Worm (Caenorhabditis elegans) whole organism, L1 larva: ENCODE data around the gene ZC395.5.
A peak's percentile ranks its signal among the peaks of the same experiment; 100 is the strongest.

ENCODE experiments used
- C16A3.4 ChIP-seq: fragments of 150-350 bp; optimal IDR thresholded peaks from 2 replicates; lab custom pipeline; 2014; ENCODE audit warnings: missing biosample characterization, missing genetic modification characterization
- Y116A8C.19 ChIP-seq: sonication (generic microtip); optimal IDR thresholded peaks from 2 replicates; lab custom pipeline; 2016; ENCODE audit warnings: missing compliant biosample characterization, missing genetic modification characterization, borderline replicate concordance
- aha-1 ChIP-seq: fragments of 150-350 bp; optimal IDR thresholded peaks from 2 replicates; lab custom pipeline; 2014; ENCODE audit warnings: missing biosample characterization, missing genetic modification characterization
- alr-1 ChIP-seq: fragments of 200-800 bp; sonication (Bioruptor generic); optimal IDR thresholded peaks from 2 replicates; lab custom pipeline; 2018; ENCODE audit warnings: borderline replicate concordance, mild to moderate bottlenecking, missing genetic modification characterization, missing compliant biosample characterization
- aly-2 ChIP-seq: fragments of 150-350 bp; optimal IDR thresholded peaks from 2 replicates; lab custom pipeline; 2014; ENCODE audit warnings: missing biosample characterization, missing genetic modification characterization
- blmp-1 ChIP-seq: fragments of 150-350 bp; optimal IDR thresholded peaks from 2 replicates; lab custom pipeline; 2014; ENCODE audit warnings: missing biosample characterization, missing genetic modification characterization
- ceh-8 ChIP-seq: fragments of 200-800 bp; sonication (Bioruptor generic); optimal IDR thresholded peaks from 2 replicates; lab custom pipeline; 2018; ENCODE audit warnings: mild to moderate bottlenecking, missing genetic modification characterization, moderate library complexity, missing compliant biosample characterization
- ceh-88 ChIP-seq: fragments of 200-800 bp; sonication (Bioruptor generic); IDR thresholded peaks from 2 replicates; pipeline ENCODE4 v1.3.6; 2022; ENCODE audit warnings: missing genetic modification characterization, missing compliant biosample characterization
- ceh-90 ChIP-seq: sonication (generic microtip); optimal IDR thresholded peaks from 2 replicates; lab custom pipeline; 2016; ENCODE audit warnings: missing genetic modification characterization, missing compliant biosample characterization
- dpl-1 ChIP-seq, 3 experiments: fragments of 150-350 bp in 2 of 3; sonication (generic microtip) in 1 of 3; optimal IDR thresholded peaks; 2 replicates each; lab custom pipeline; 2014 to 2017; ENCODE audit warnings: missing biosample characterization in 3 of 3, missing genetic modification characterization in 3 of 3, missing genetic modification reagents in 3 of 3
- dsc-1 ChIP-seq: sonication (generic microtip); optimal IDR thresholded peaks from 2 replicates; lab custom pipeline; 2016; ENCODE audit warnings: mild to moderate bottlenecking, missing genetic modification characterization, missing compliant biosample characterization
- efl-1 ChIP-seq, 4 experiments: fragments of 150-350 bp; optimal IDR thresholded peaks in 3 of 4; peaks in 1 of 4; 1 replicate in 1 of 4; 2 replicates in 3 of 4; lab custom pipeline; 2014; ENCODE audit warnings: missing biosample characterization in 2 of 4, missing genetic modification characterization in 2 of 4, missing genetic modification reagents in 2 of 4
- egl-13 ChIP-seq: sonication (generic microtip); optimal IDR thresholded peaks from 2 replicates; lab custom pipeline; 2016; ENCODE audit warnings: missing genotype, missing genetic modification reagents, missing genetic modification characterization, missing compliant biosample characterization
- elt-2 ChIP-seq: sonication (generic microtip); optimal IDR thresholded peaks from 2 replicates; lab custom pipeline; 2016; ENCODE audit warnings: missing genetic modification characterization, mild to moderate bottlenecking, inconsistent platforms, missing compliant biosample characterization, missing genetic modification reagents
- elt-3 ChIP-seq, 6 experiments: fragments of 150-350 bp in 1 of 6; sonication (generic microtip); optimal IDR thresholded peaks; 2 replicates each; lab custom pipeline; 2017 to 2018; ENCODE audit warnings: missing biosample characterization in 6 of 6, missing genetic modification characterization in 6 of 6, inconsistent platforms in 1 of 6
- ets-5 ChIP-seq: fragments of 200-800 bp; sonication (Bioruptor generic); IDR thresholded peaks from 2 replicates; pipeline ENCODE4 v1.3.6; 2022; ENCODE audit warnings: missing genetic modification characterization, missing compliant biosample characterization
- fos-1 ChIP-seq: fragments of 150-350 bp; optimal IDR thresholded peaks from 2 replicates; lab custom pipeline; 2014; ENCODE audit warnings: missing biosample characterization, missing genetic modification characterization
- grh-1 ChIP-seq: fragments of 200-800 bp; sonication (Bioruptor generic); IDR thresholded peaks from 2 replicates; pipeline ENCODE4 v1.3.6; 2022; ENCODE audit warnings: missing genetic modification reagents, missing genetic modification characterization, missing compliant biosample characterization
- hlh-17 ChIP-seq: fragments of 200-800 bp; sonication (Bioruptor generic); optimal IDR thresholded peaks from 2 replicates; lab custom pipeline; 2018; ENCODE audit warnings: missing genetic modification characterization, mild to moderate bottlenecking, missing compliant biosample characterization, moderate library complexity, borderline replicate concordance
- irx-1 ChIP-seq: sonication (generic microtip); optimal IDR thresholded peaks from 2 replicates; lab custom pipeline; 2016; ENCODE audit warnings: missing genetic modification characterization, missing compliant biosample characterization
- lin-35 ChIP-seq, 2 experiments: fragments of 150-350 bp; optimal IDR thresholded peaks; 2 replicates each; lab custom pipeline; 2014; ENCODE audit warnings: missing biosample characterization in 2 of 2, missing genetic modification characterization in 2 of 2, missing genetic modification reagents in 2 of 2
- lir-3 ChIP-seq: sonication (generic microtip); optimal IDR thresholded peaks from 2 replicates; lab custom pipeline; 2016; ENCODE audit warnings: mild to moderate bottlenecking, missing genetic modification characterization, moderate library complexity, missing compliant biosample characterization; ENCODE audit not compliant: poor library complexity
- lsy-2 ChIP-seq, 2 experiments: fragments of 150-350 bp; optimal IDR thresholded peaks; 2 replicates each; lab custom pipeline; 2014; ENCODE audit warnings: missing biosample characterization in 2 of 2, missing genetic modification characterization in 2 of 2
- mef-2 ChIP-seq: fragments of 150-350 bp; optimal IDR thresholded peaks from 2 replicates; lab custom pipeline; 2014; ENCODE audit warnings: missing biosample characterization, missing genetic modification characterization
- mep-1 ChIP-seq: fragments of 150-350 bp; optimal IDR thresholded peaks from 2 replicates; lab custom pipeline; 2014; ENCODE audit warnings: missing biosample characterization, missing genetic modification characterization
- nhr-11 ChIP-seq: fragments of 150-350 bp; optimal IDR thresholded peaks from 2 replicates; lab custom pipeline; 2014; ENCODE audit warnings: missing biosample characterization, missing genetic modification characterization
- nhr-12 ChIP-seq: sonication (generic microtip); optimal IDR thresholded peaks from 2 replicates; lab custom pipeline; 2017; ENCODE audit warnings: missing biosample characterization, missing genetic modification characterization
- nhr-19 ChIP-seq: fragments of 200-800 bp; sonication (Bioruptor generic); conservative IDR thresholded peaks from 2 replicates; pipeline ENCODE4 v1.3.6; 2022; ENCODE audit warnings: missing genetic modification characterization, missing compliant biosample characterization
- nhr-20 ChIP-seq: sonication (generic microtip); optimal IDR thresholded peaks from 2 replicates; lab custom pipeline; 2016; ENCODE audit warnings: mild to moderate bottlenecking, missing genetic modification characterization, missing compliant biosample characterization
- nhr-237 ChIP-seq: fragments of 150-350 bp; optimal IDR thresholded peaks from 2 replicates; lab custom pipeline; 2014; ENCODE audit warnings: missing biosample characterization, missing genetic modification characterization
- nhr-28 ChIP-seq: fragments of 150-350 bp; optimal IDR thresholded peaks from 2 replicates; lab custom pipeline; 2014; ENCODE audit warnings: missing biosample characterization, missing genetic modification characterization
- nhr-47 ChIP-seq: sonication (generic microtip); optimal IDR thresholded peaks from 2 replicates; lab custom pipeline; 2016; ENCODE audit warnings: mild to moderate bottlenecking, missing genetic modification characterization, moderate library complexity, missing compliant biosample characterization
- nhr-71 ChIP-seq: sonication (generic microtip); optimal IDR thresholded peaks from 2 replicates; lab custom pipeline; 2016; ENCODE audit warnings: mild to moderate bottlenecking, missing genetic modification characterization, moderate library complexity, missing compliant biosample characterization
- nhr-84 ChIP-seq: sonication (generic microtip); optimal IDR thresholded peaks from 2 replicates; lab custom pipeline; 2017; ENCODE audit warnings: missing biosample characterization, missing genetic modification characterization
- nhr-85 ChIP-seq: sonication (generic microtip); peaks from one replicate; lab custom pipeline; 2016; ENCODE audit warnings: missing genetic modification characterization, inconsistent platforms, missing compliant biosample characterization
- nhr-90 ChIP-seq: sonication (generic microtip); optimal IDR thresholded peaks from 2 replicates; lab custom pipeline; 2016; ENCODE audit warnings: mild to moderate bottlenecking, missing genetic modification characterization, missing compliant biosample characterization; ENCODE audit not compliant: poor library complexity
- rnt-1 ChIP-seq: sonication (generic microtip); optimal IDR thresholded peaks from 2 replicates; lab custom pipeline; 2016; ENCODE audit warnings: mild to moderate bottlenecking, missing genetic modification characterization, moderate library complexity, missing compliant biosample characterization
- snu-23 ChIP-seq: sonication (generic microtip); optimal IDR thresholded peaks from 2 replicates; lab custom pipeline; 2016; ENCODE audit warnings: missing genetic modification characterization, missing compliant biosample characterization
- sptf-1 ChIP-seq: fragments of 150-350 bp; optimal IDR thresholded peaks from 2 replicates; lab custom pipeline; 2014; ENCODE audit warnings: missing biosample characterization, missing genetic modification characterization
- sup-37 ChIP-seq: fragments of 200-800 bp; sonication (Bioruptor generic); optimal IDR thresholded peaks from 2 replicates; lab custom pipeline; 2018; ENCODE audit warnings: mild to moderate bottlenecking, missing genetic modification characterization, missing compliant biosample characterization
- tlp-1 ChIP-seq: fragments of 150-350 bp; optimal IDR thresholded peaks from 2 replicates; lab custom pipeline; 2014; ENCODE audit warnings: missing biosample characterization, missing genetic modification characterization
- unc-130 ChIP-seq: fragments of 150-350 bp; optimal IDR thresholded peaks from 2 replicates; lab custom pipeline; 2017; ENCODE audit warnings: missing biosample characterization, missing genetic modification characterization, inconsistent platforms
- unc-30 ChIP-seq: sonication (generic microtip); optimal IDR thresholded peaks from 2 replicates; lab custom pipeline; 2017; ENCODE audit warnings: missing biosample characterization, missing genetic modification characterization
- unc-86 ChIP-seq: sonication (generic microtip); optimal IDR thresholded peaks from 2 replicates; lab custom pipeline; 2016; ENCODE audit warnings: missing genetic modification characterization, missing compliant biosample characterization
- xbp-1 ChIP-seq: sonication (generic microtip); optimal IDR thresholded peaks from 2 replicates; lab custom pipeline; 2016; ENCODE audit warnings: missing genetic modification characterization, missing compliant biosample characterization
- zag-1 ChIP-seq: fragments of 150-350 bp; optimal IDR thresholded peaks from 2 replicates; lab custom pipeline; 2014; ENCODE audit warnings: missing biosample characterization, missing genetic modification characterization
- zip-4 ChIP-seq: fragments of 200-800 bp; sonication (Bioruptor generic); optimal IDR thresholded peaks from 2 replicates; lab custom pipeline; 2018; ENCODE audit warnings: mild to moderate bottlenecking, missing genetic modification characterization, moderate library complexity, missing compliant biosample characterization
- ztf-4 ChIP-seq: fragments of 150-350 bp; optimal IDR thresholded peaks from 2 replicates; lab custom pipeline; 2014; ENCODE audit warnings: missing biosample characterization, missing genetic modification characterization

Gene ZC395.5

DNA sequence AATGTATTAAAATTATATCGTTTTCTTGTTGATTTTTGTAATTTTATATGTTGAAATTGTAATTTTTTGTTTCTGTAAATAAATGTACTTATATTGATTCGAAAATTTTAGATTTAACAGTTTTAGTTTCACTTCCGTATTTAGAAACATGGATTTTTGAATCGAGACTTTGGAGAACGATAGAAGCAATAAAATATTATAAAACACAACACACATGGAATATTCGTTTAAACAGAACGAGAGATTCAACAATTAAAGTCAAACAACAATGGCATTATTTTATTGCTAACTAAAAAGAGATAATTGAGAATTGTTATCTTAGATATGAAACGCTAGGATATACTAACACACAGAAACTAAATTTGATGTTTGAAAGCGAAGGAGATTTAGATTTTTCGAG, 838 bp downstream of the ZC395.5 start:
- TF ChIP-seq unc-30 (tag; lab: Kevin White, UChicago): no peak
- TF ChIP-seq efl-1 (optimal IDR thresholded peaks at IDR 0.05; lab: Kevin White, UChicago): no peak
- peak in 1 of 2 experiments; percentile 69 for TF ChIP-seq efl-1 (GFP tag; optimal IDR thresholded peaks at IDR 0.05 in 1 of 2; lab: Kevin White, UChicago)
- peak; percentile 8 for TF ChIP-seq lsy-2 (tag; optimal IDR thresholded peaks at IDR 0.05; lab: Kevin White, UChicago)
- peak; percentile 6 for TF ChIP-seq elt-2 (tag; lab: Kevin White, UChicago)
- no peak for TF ChIP-seq nhr-11 (tag; lab: Kevin White, UChicago)
- peak in 1 of 2 experiments; percentile 47 for TF ChIP-seq lin-35 (GFP tag; optimal IDR thresholded peaks at IDR 0.05; lab: Kevin White, UChicago)

DNA sequence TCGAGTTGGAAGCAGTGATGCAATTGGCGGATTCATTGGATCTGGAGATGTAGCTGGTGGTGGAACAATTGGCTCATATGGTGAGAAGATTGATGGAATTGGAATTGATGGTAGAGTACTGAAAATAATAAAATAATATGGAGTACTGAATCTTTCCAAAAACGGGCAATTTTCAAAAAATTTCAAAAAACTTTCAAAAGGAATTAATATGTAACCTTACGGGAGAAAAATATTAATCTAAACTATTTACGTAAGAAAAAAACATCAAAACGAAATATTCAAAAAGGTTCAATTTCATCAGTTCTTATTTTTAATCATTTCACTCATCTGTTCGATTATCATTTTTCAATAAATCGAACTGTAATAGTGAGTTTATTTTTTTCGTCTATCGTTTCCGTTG, 2.2 kb downstream of the ZC395.5 start, which contains the start of gene ZC395.4:
Gene ZC395.4, plus strand, starts transcription at position 301 of the 400 bp plus-strand sequence.
- TF ChIP-seq alr-1 (no peak), lin-35 (GFP tag; optimal IDR thresholded peaks at IDR 0.05; lab: Kevin White, UChicago) (no peak), irx-1 (tag; lab: Kevin White, UChicago) (no peak), tlp-1 (tag; lab: Kevin White, UChicago) (no peak), snu-23 (GFP tag; lab: Kevin White, UChicago) (no peak), nhr-237 (tag; lab: Kevin White, UChicago) (no peak), nhr-84 (no peak), nhr-28 (no peak), rnt-1 (no peak), fos-1 (no peak), unc-86 (tag; lab: Kevin White, UChicago) (no peak), mef-2 (tag; lab: Kevin White, UChicago) (no peak)

DNA sequence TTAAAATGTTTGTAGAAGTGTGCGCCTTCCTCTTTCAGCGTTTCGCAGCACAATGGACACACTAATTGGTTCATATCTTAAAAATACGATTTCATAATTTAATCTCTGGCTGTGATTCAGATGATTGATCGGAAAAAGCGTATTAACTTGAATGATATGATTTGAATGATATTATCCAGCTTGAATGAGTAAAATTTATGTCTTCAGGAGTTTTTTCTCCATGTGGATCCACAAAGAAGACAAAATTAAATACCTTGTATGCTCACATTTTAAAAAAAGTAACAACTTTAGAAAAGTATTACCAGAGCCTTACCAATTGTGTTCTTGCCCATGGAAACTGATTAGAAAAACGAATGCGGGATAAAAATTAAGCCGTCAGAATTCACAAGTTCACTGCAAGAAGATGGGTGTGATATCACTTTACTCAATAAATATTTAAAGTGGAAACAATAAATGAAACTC, 5.8 kb downstream of the ZC395.5 start, which contains the start of gene ztf-8:
Gene ztf-8, minus strand, starts transcription at position 76 of the 462 bp plus-strand sequence.
- TF ChIP-seq fos-1 (no peak), aly-2 (peak; percentile 51), ets-5 (no peak), mep-1 (tag; lab: Kevin White, UChicago) (peak; percentile 40), aha-1 (tag; lab: Kevin White, UChicago) (no peak), grh-1 (GFP tag; lab: Robert Waterston, UW) (no peak), unc-130 (no peak), ceh-88 (GFP tag; lab: Robert Waterston, UW) (no peak), alr-1 (no peak), elt-3 (tag; optimal IDR thresholded peaks at IDR 0.05; lab: Kevin White, UChicago) (no peak), snu-23 (GFP tag; lab: Kevin White, UChicago) (peak; percentile 24), nhr-71 (tag; lab: Kevin White, UChicago) (peak; percentile 57), lir-3 (tag; lab: Kevin White, UChicago) (no peak), nhr-90 (tag; lab: Kevin White, UChicago) (peak; percentile 5), ceh-8 (GFP tag; lab: Kevin White, UChicago) (no peak), nhr-11 (tag; lab: Kevin White, UChicago) (no peak), irx-1 (tag; lab: Kevin White, UChicago) (no peak), dsc-1 (tag; lab: Kevin White, UChicago) (peak; percentile 23), sup-37 (no peak), dpl-1 (GFP tag; optimal IDR thresholded peaks at IDR 0.05; lab: Kevin White, UChicago) (peak in 1 of 3 experiments; percentile 6), zag-1 (tag; lab: Kevin White, UChicago) (no peak), sptf-1 (tag; lab: Kevin White, UChicago) (no peak), nhr-20 (tag; lab: Kevin White, UChicago) (peak; percentile 7), lin-35 (GFP tag; optimal IDR thresholded peaks at IDR 0.05; lab: Kevin White, UChicago) (no peak), blmp-1 (no peak), lsy-2 (tag; optimal IDR thresholded peaks at IDR 0.05; lab: Kevin White, UChicago) (no peak), nhr-47 (tag; lab: Kevin White, UChicago) (no peak), C16A3.4 (tag; lab: Kevin White, UChicago) (no peak), nhr-19 (GFP tag; lab: Robert Waterston, UW) (0 out of 2 replicates have a peak, but pooled peaks have one; percentile 12), unc-30 (tag; lab: Kevin White, UChicago) (no peak), nhr-85 (tag; lab: Kevin White, UChicago) (no peak), ceh-90 (tag; lab: Kevin White, UChicago) (no peak), ztf-4 (no peak), zip-4 (no peak), hlh-17 (GFP tag; lab: Kevin White, UChicago) (no peak), Y116A8C.19 (tag; lab: Kevin White, UChicago) (no peak), nhr-12 (tag; lab: Kevin White, UChicago) (no peak), egl-13 (tag; lab: Kevin White, UChicago) (no peak), xbp-1 (tag; lab: Kevin White, UChicago) (no peak)
